Worm (Caenorhabditis elegans) whole organism, early embryonic: ENCODE measurements around the gene C06C3.4.

ENCODE experiments used
- B0310.2 ChIP-seq: sonication (generic microtip); optimal IDR thresholded peaks from 2 replicates; lab custom pipeline; 2016; ENCODE audit warnings: mild to moderate bottlenecking, missing genetic modification characterization, missing compliant biosample characterization
- F13C5.2 ChIP-seq: sonication (generic microtip); optimal IDR thresholded peaks from 2 replicates; lab custom pipeline; 2017; ENCODE audit warnings: mild to moderate bottlenecking, missing genetic modification characterization, inconsistent platforms, missing compliant biosample characterization
- aly-1 ChIP-seq: sonication (generic microtip); optimal IDR thresholded peaks from 2 replicates; lab custom pipeline; 2016; ENCODE audit warnings: missing genetic modification characterization, missing compliant biosample characterization
- ama-1 ChIP-seq: fragments of 150-350 bp; optimal IDR thresholded peaks from 2 replicates; lab custom pipeline; 2014
- ceh-13 ChIP-seq: fragments of 200-800 bp; sonication (Bioruptor generic); optimal IDR thresholded peaks from 2 replicates; lab custom pipeline; 2018; ENCODE audit warnings: mild to moderate bottlenecking, missing genetic modification characterization, missing compliant biosample characterization
- ceh-36 ChIP-seq: sonication (generic microtip); optimal IDR thresholded peaks from 2 replicates; lab custom pipeline; 2016; ENCODE audit warnings: missing genetic modification characterization, inconsistent platforms, missing compliant biosample characterization
- flt-1 ChIP-seq: fragments of 200-800 bp; sonication (Bioruptor generic); IDR thresholded peaks from 2 replicates; pipeline ENCODE4 v1.3.6; 2022; ENCODE audit warnings: missing genetic modification characterization, missing compliant biosample characterization
- hmg-4 ChIP-seq: fragments of 200-800 bp; sonication (Bioruptor generic); optimal IDR thresholded peaks from 2 replicates; lab custom pipeline; 2018; ENCODE audit warnings: mild to moderate bottlenecking, missing genetic modification characterization, missing compliant biosample characterization
- scrt-1 ChIP-seq: fragments of 200-800 bp; sonication (Bioruptor generic); IDR thresholded peaks from 2 replicates; pipeline ENCODE4 v1.3.6; 2022; ENCODE audit warnings: missing genetic modification characterization, missing compliant biosample characterization
- sea-1 ChIP-seq: fragments of 200-800 bp; sonication (Bioruptor generic); conservative IDR thresholded peaks from 2 replicates; pipeline ENCODE4 v1.3.6; 2022; ENCODE audit warnings: missing genetic modification characterization, missing compliant biosample characterization
- tbx-11 ChIP-seq: fragments of 200-800 bp; sonication (Bioruptor generic); IDR thresholded peaks from 2 replicates; pipeline ENCODE4 v1.3.6; 2022; ENCODE audit warnings: missing genetic modification characterization, missing compliant biosample characterization
- tbx-37 ChIP-seq: fragments of 200-800 bp; sonication (Bioruptor generic); conservative IDR thresholded peaks from 2 replicates; pipeline ENCODE4 v1.3.6; 2022; ENCODE audit warnings: missing genetic modification reagents, missing genetic modification characterization, missing compliant biosample characterization
- tra-4 ChIP-seq: sonication (generic microtip); optimal IDR thresholded peaks from 2 replicates; lab custom pipeline; 2017; ENCODE audit warnings: missing genetic modification characterization, missing compliant biosample characterization

- TF ChIP-seq ceh-36 (tag; lab: Kevin White, UChicago) (no peak), sea-1 (GFP tag; lab: Robert Waterston, UW) (no peak), tbx-37 (GFP tag; lab: Robert Waterston, UW) (no peak), scrt-1 (GFP tag; lab: Robert Waterston, UW) (no peak), F13C5.2 (tag; lab: Kevin White, UChicago) (no peak), ama-1 (lab: Kevin White, UChicago) (no peak), aly-1 (tag; lab: Kevin White, UChicago) (no peak), flt-1 (GFP tag; lab: Robert Waterston, UW) (no peak), tbx-11 (GFP tag; lab: Robert Waterston, UW) (no peak), tra-4 (no peak), hmg-4 (GFP tag; lab: Kevin White, UChicago) (no peak), B0310.2 (tag; lab: Kevin White, UChicago) (no peak), ceh-13 (no peak)
Measured at ce11 chrII:9333714-9334113, 39.4 kb upstream of the C06C3.4 start, which contains the start of gene scp-1.
